Worm (Caenorhabditis elegans): ENCODE measurements around the gene nhr-222.

Gene nhr-222

DNA sequence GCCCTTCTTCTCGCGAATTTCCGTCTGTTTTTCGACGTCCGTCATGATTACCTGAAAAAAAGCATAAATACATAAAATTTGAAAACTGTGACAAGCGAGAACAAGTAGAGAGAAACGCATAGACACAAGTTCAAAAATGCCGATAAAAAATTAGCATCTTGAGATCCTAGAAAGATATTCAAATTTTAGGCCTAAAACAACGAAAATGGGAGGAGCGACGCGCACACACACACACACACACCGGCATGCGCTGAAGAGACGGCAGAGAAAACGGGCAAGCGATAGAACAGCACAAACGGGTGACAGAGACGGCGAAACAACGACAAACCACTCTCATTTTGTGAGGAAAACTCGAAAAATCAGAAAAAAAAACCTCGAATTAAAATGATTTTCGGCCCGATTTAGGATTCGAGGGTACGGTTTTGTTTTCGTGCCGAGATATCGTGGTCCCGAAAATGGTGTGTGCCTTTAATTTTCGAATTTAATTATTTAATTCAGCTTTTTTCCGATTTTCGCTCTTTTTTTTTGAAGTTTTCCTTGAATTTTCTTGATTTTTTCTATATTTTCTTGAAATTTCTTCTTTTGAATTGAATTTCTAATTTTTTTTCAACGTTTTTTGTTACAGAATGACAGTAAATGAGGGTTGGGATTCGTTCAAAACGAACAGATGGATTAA is 42.9 kb upstream of the nhr-222 start, which contains the start of the genes rpl-11.1 and T22F3.2 (continued):
- TF ChIP-seq lin-14 (GFP tag; optimal IDR thresholded peaks at IDR 0.05) (peak; percentile 32), tlp-1 (tag; optimal IDR thresholded peaks at IDR 0.05) (no peak), lsy-2 (tag; optimal IDR thresholded peaks at IDR 0.05) (peak in 1 of 2 experiments; percentile 30), fkh-8 (tag; optimal IDR thresholded peaks at IDR 0.05) (no peak), elt-2 (tag; optimal IDR thresholded peaks at IDR 0.05) (no peak), nhr-47 (tag; optimal IDR thresholded peaks at IDR 0.05) (no peak), lin-35 (GFP tag; optimal IDR thresholded peaks at IDR 0.05) (peak in 1 of 2 experiments; percentile 35), ces-1 (GFP tag; optimal IDR thresholded peaks at IDR 0.05) (no peak), snu-23 (GFP tag; optimal IDR thresholded peaks at IDR 0.05) (no peak), efl-1 (optimal IDR thresholded peaks at IDR 0.05) (peak; percentile 31 to 55), efl-1 (GFP tag; optimal IDR thresholded peaks at IDR 0.05 in 1 of 2) (peak in 1 of 2 experiments; percentile 33), nhr-20 (tag; optimal IDR thresholded peaks at IDR 0.05) (no peak), nhr-12 (tag; optimal IDR thresholded peaks at IDR 0.05) (no peak)

DNA sequence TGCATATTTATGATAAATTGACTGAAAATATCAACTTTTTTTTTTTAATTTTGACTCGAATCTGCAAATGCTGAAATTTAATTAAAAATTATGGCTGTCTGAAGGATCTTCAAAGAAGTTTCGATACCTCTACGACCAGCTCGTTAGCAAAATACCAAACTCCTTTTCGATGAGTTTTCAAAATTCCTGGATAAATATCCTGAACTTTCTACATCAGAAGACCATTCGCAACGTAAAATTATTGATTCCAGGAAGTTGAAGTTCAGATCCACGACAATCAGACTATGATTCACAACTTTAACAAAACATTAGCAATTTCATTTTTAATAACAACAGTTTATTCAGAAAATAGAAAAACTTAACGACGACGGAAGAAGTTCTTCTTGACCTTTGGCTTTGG is 41.8 kb upstream of the nhr-222 start:
- peak; percentile 3 for TF ChIP-seq aly-2 (tag; optimal IDR thresholded peaks at IDR 0.05)
- TF ChIP-seq nhr-237 (tag; optimal IDR thresholded peaks at IDR 0.05): no peak

DNA sequence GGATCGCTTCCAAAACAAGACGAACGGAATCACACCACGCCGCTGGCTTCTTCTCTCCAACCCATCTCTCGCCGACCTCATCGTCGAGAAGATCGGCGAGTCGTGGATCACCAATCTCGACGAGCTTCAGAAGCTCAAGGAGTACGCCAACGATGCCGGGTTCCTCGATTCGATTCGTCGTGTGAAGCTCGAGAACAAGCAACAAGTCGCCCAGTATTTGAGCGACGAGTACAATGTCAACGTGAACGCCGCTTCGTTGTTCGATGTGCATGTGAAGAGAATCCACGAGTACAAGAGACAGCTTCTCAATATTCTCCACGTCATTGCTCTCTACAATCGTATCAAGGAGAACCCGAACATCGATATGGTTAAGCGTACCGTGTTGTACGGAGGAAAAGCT is 40.4 kb upstream of the nhr-222 start:
- TF ChIP-seq lin-15B (tag; optimal IDR thresholded peaks at IDR 0.05) (no peak), mdl-1 (tag; optimal IDR thresholded peaks at IDR 0.05) (no peak), nhr-12 (tag; optimal IDR thresholded peaks at IDR 0.05) (no peak), vab-15 (tag; optimal IDR thresholded peaks at IDR 0.05) (no peak), nhr-90 (tag; optimal IDR thresholded peaks at IDR 0.05; ENCODE audit: poor library complexity) (no peak), rnt-1 (tag; optimal IDR thresholded peaks at IDR 0.05) (no peak), aly-2 (tag; optimal IDR thresholded peaks at IDR 0.05) (no peak), ceh-88 (GFP tag; IDR thresholded peaks at IDR 0.05) (no peak), C34B4.2 (tag; optimal IDR thresholded peaks at IDR 0.05) (no peak), efl-1 (optimal IDR thresholded peaks at IDR 0.05) (no peak), efl-1 (GFP tag; optimal IDR thresholded peaks at IDR 0.05 in 1 of 2) (no peak), egl-13 (tag; optimal IDR thresholded peaks at IDR 0.05) (no peak), C16A3.4 (tag; optimal IDR thresholded peaks at IDR 0.05) (no peak), nhr-71 (tag; optimal IDR thresholded peaks at IDR 0.05) (no peak), unc-98 (GFP tag; IDR thresholded peaks at IDR 0.05) (no peak)

DNA sequence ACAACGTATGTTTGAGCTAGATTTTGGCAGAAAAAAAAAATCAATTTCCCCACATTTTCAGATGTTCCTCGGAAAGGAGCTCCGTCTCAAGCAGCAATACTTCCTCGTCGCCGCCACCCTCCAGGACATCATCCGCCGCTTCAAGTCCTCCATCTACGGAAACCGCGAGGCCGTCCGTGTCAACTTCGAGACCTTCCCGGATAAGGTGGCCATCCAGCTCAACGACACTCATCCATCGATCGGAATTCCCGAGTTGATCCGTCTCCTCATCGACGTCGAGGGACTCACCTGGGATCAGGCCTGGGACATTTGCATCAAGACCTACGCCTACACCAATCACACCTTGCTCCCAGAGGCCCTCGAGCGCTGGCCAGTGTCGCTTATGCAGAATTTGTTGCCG is 39.4 kb upstream of the nhr-222 start:
- no peak for TF ChIP-seq nhr-71 (tag; optimal IDR thresholded peaks at IDR 0.05)
- TF ChIP-seq sup-37 (GFP tag; optimal IDR thresholded peaks at IDR 0.05): no peak
- no peak for TF ChIP-seq irx-1 (tag; optimal IDR thresholded peaks at IDR 0.05)

DNA sequence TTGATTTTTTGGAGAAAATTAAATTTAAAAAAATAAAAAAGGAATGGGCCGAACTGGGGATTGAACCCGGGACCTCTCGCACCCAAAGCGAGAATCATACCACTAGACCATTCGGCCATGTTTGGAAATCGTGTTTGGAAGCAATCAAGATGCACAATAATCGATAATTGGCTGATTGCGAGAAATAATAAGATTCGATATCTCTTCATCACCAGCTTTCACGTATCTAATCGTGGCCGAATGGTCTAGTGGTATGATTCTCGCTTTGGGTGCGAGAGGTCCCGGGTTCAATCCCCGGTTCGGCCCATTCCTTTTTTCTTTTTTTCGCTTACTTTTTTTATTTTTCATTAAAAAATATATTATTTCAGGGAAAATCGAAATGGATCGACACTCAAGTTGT is 38.8 kb upstream of the nhr-222 start:
- TF ChIP-seq nhr-71 (tag; optimal IDR thresholded peaks at IDR 0.05) (peak; percentile 15), nhr-85 (tag) (peak; percentile 36), ceh-88 (GFP tag; IDR thresholded peaks at IDR 0.05) (no peak)

DNA sequence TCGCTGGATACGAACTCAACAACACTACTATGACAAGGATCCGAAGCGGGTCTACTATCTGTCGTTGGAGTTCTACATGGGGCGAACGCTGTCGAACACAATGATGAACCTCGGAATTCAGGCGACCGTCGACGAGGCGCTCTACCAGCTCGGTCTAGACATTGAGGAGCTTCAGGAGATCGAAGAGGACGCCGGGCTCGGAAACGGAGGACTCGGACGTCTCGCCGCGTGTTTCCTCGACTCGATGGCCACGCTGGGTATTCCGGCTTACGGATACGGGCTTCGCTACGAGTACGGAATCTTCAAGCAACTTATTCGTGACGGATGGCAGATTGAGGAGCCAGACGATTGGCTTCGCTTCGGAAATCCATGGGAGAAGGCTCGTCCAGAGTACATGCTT is 38.4 kb upstream of the nhr-222 start:
- no peak for TF ChIP-seq hpl-2 (GFP tag; optimal IDR thresholded peaks at IDR 0.05)
- TF ChIP-seq ceh-88 (GFP tag; IDR thresholded peaks at IDR 0.05): no peak
- TF ChIP-seq lin-15B (tag; optimal IDR thresholded peaks at IDR 0.05): no peak
- TF ChIP-seq mdl-1 (tag; optimal IDR thresholded peaks at IDR 0.05): no peak
- TF ChIP-seq pax-3 (tag; optimal IDR thresholded peaks at IDR 0.05): no peak
- no peak for TF ChIP-seq lir-3 (tag; optimal IDR thresholded peaks at IDR 0.05; ENCODE audit: poor library complexity)
- no peak for TF ChIP-seq nhr-28 (tag; optimal IDR thresholded peaks at IDR 0.05)
- TF ChIP-seq hlh-4 (tag; optimal IDR thresholded peaks at IDR 0.05): no peak
- no peak for TF ChIP-seq irx-1 (tag; optimal IDR thresholded peaks at IDR 0.05)
- no peak for TF ChIP-seq sup-37 (GFP tag; optimal IDR thresholded peaks at IDR 0.05)
- TF ChIP-seq lsy-2 (tag; optimal IDR thresholded peaks at IDR 0.05): no peak
- no peak for TF ChIP-seq egl-27 (tag; optimal IDR thresholded peaks at IDR 0.05)
- TF ChIP-seq ztf-11 (tag; optimal IDR thresholded peaks at IDR 0.05): no peak
- no peak for TF ChIP-seq lin-14 (GFP tag; optimal IDR thresholded peaks at IDR 0.05)
- TF ChIP-seq mep-1 (tag; optimal IDR thresholded peaks at IDR 0.05): no peak
